Worm (Caenorhabditis elegans): Measurements from ENCODE around the gene cyp-35A1.

The cyp-35A1 gene

DNA sequence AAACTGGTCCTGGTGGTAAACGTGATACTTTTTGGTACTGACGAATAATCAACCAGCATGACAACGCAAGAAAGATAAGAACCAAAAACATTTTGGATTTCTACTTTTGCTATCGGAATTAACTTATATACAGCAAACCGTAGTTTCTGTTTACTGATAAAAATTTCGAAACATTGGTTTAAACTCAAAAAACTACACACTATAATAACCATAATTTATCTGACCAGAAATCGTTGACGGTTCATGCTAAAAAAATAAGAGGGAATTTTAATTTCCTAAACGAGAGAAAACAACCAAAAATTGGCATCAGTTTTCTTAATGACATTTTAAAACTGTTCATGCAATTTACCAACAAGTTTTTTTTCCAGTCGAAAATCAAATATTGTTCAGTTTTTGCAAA is at the start of gene cyp-35A1:
Gene cyp-35A1, minus strand, starts transcription at position 101 of the 400 bp plus-strand sequence.
- TF ChIP-seq Y53G8AR.9 (GFP tag; conservative IDR thresholded peaks at IDR 0.05), result no peak
- TF ChIP-seq hlh-26 (GFP tag; conservative IDR thresholded peaks at IDR 0.05), result no peak
- no peak for TF ChIP-seq nhr-90 (tag; optimal IDR thresholded peaks at IDR 0.05)

DNA sequence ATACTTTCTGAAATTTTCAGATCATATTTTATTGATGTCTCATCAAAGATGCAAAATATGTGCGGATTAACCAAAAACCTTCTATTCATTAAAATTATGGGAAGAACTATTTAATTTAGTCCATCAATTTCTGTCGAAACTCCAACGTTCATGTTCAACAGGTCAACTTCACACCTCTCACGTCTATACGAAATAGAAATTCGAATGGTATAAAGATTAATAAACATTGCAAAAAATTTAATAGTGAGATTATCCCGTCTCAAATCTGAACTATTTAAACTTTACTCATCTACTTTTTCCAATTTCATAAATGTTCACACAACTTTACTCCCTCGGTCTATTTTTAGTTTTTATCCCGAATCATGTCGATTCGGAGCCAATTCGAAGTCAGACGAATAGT is 48.0 kb upstream of the cyp-35A1 start, which contains the start of gene R13D7.2:
Gene R13D7.2, plus strand, starts transcription at position 301 of the 400 bp plus-strand sequence.
- TF ChIP-seq efl-1 (GFP tag; optimal IDR thresholded peaks at IDR 0.05) (no peak), nfyb-1 (GFP tag; IDR thresholded peaks at IDR 0.05) (no peak), rcor-1 (GFP tag; IDR thresholded peaks at IDR 0.05) (no peak), B0019.2 (GFP tag; conservative IDR thresholded peaks at IDR 0.05) (no peak), him-1 (tag; optimal IDR thresholded peaks at IDR 0.05) (no peak)

DNA sequence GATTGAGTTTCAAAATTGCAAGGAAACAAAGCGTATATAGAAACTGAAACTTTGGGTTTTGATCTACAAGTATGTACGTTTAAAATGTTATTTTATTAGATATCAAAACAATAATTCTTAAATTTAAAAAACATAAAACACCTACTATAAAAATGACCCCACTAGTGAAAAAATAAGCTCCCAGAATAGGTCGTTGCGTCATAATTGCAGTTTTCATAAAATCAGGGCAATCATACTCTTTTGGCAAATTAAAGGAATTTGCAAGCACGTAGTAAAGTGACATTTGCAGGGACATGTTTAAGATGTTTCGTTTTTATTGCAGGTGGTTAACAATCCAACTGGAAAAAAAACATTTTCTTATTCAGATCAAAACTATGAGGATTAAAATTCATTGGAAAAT is 46.9 kb upstream of the cyp-35A1 start, which contains the start of gene srt-6:
Gene srt-6, minus strand, starts transcription at position 295 of the 400 bp plus-strand sequence.
- no peak for TF ChIP-seq ama-1 (optimal IDR thresholded peaks at IDR 0.05)
- TF ChIP-seq ama-1 (GFP tag; optimal IDR thresholded peaks at IDR 0.05), result no peak
- TF ChIP-seq somi-1 (GFP tag; optimal IDR thresholded peaks at IDR 0.05), result no peak
- no peak for TF ChIP-seq egrh-3 (GFP tag; IDR thresholded peaks at IDR 0.05)
- no peak for TF ChIP-seq Y53F4B.3 (GFP tag; IDR thresholded peaks at IDR 0.05)

DNA sequence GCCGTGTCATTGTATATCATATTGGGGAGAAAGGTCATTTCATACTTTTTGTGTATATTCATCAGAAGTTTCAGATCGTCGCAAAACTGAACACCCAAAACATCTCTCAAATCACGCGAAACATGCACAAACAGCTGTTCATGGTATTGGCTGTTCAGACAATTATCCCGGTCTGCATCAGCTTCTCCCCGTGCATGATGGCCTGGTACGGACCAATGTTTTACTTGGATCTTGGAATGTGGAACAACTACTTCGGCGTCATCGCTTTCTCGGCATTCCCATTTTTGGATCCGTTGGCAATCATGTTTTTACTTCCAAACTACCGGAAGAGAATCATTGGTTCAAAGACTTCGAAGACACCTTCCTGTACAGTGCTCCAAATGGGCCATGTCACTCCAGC is 41.9 kb upstream of the cyp-35A1 start:
- TF ChIP-seq rec-8 (tag; optimal IDR thresholded peaks at IDR 0.05) (no peak), hrde-1 (tag; optimal IDR thresholded peaks at IDR 0.05; ENCODE audit: borderline replicate concordance) (no peak), let-526 (GFP tag; IDR thresholded peaks at IDR 0.05) (no peak), lir-1 (GFP tag; conservative IDR thresholded peaks at IDR 0.05) (no peak), lin-35 (GFP tag; optimal IDR thresholded peaks at IDR 0.05) (no peak), T26A5.8 (tag; optimal IDR thresholded peaks at IDR 0.05) (no peak), snpc-1.3 (tag; optimal IDR thresholded peaks at IDR 0.05; ENCODE audit: insufficient read depth) (no peak), F49E8.2 (tag; optimal IDR thresholded peaks at IDR 0.05; ENCODE audit: insufficient read depth) (no peak), F10E7.11 (tag; optimal IDR thresholded peaks at IDR 0.05) (no peak), hmg-20 (GFP tag; IDR thresholded peaks at IDR 0.05) (no peak), hlh-12 (tag; optimal IDR thresholded peaks at IDR 0.05) (no peak), Y53F4B.3 (GFP tag; IDR thresholded peaks at IDR 0.05) (no peak)

ce11 chrV:7402355-7402754 is 40.8 kb upstream of the cyp-35A1 start, which contains the start of gene srj-13:
TSS of gene srj-13 (plus strand) at chrV:7402655.
- TF ChIP-seq repo-1 (tag; optimal IDR thresholded peaks at IDR 0.05) (no peak), F10E7.11 (tag; optimal IDR thresholded peaks at IDR 0.05) (no peak), cebp-1 (GFP tag; IDR thresholded peaks at IDR 0.05) (no peak), cebp-1 (tag; optimal IDR thresholded peaks at IDR 0.05) (no peak), nfyb-1 (GFP tag; IDR thresholded peaks at IDR 0.05) (no peak), nfya-2 (GFP tag; IDR thresholded peaks at IDR 0.05) (no peak), sea-2 (GFP tag; IDR thresholded peaks at IDR 0.05) (no peak), let-607 (tag; optimal IDR thresholded peaks at IDR 0.05) (no peak), ceh-58 (GFP tag; IDR thresholded peaks at IDR 0.05) (no peak), F52B5.7 (tag; optimal IDR thresholded peaks at IDR 0.05) (no peak)
